Worm (Caenorhabditis elegans): Measurements from ENCODE around the gene asm-2.
A peak's percentile ranks its signal among the peaks of the same experiment; 100 is the strongest.

asm-2 gene

DNA sequence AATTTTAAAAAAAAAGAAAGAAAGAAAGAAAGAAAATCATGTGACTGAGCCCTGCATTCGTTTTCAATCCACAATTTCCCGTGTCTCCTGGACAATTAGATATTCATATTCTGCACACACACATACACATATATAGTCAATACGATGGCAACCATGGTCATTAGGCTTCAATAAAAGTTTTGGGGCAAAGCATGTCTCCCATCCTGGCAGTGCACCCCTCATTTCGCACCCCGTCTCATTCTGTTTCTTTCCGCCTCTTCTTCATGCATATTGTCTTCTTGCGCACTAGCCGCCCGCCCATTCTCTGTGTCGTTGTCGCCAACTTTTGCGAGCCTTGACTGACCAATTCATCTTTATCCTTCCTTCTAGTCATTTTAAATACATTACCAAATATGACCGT lies 43.6 kb upstream of the asm-2 start:
- TF ChIP-seq lim-7 (GFP tag; IDR thresholded peaks at IDR 0.05) (no peak), hmg-1.1 (GFP tag; IDR thresholded peaks at IDR 0.05) (peak; percentile 29; the same call in 1 of the 2 replicates)

DNA sequence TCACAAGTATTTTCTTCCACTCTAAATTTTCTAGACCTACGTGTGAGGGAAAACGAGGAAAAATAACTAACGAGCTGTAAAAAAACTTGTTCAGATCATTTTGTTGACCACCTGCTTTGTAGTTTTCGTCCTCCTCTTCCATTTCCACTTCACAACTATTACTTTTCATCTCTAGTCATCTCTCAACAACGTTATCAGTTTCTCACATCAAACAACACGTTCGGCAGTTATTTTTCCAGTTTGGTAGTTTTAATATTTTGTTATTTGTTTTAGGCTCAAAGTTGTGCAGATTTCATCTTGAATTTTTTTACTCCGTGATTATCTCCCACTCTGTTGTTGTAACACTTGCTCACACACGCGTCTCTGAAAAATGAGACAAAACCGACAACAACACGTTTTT lies 43.0 kb upstream of the asm-2 start:
- TF ChIP-seq daf-16 (GFP tag; optimal IDR thresholded peaks at IDR 0.05) (peak in 1 of 2 experiments; percentile 88), daf-16 (tag; optimal IDR thresholded peaks at IDR 0.05) (peak; percentile 60), vab-7 (GFP tag; IDR thresholded peaks at IDR 0.05) (no peak), cey-2 (tag; optimal IDR thresholded peaks at IDR 0.05; ENCODE audit: borderline replicate concordance, insufficient read depth) (no peak), aha-1 (tag) (peak; percentile 49), dmd-6 (GFP tag; IDR thresholded peaks at IDR 0.05) (peak; percentile 11; the same call in 1 of the 2 replicates), dve-1 (tag; optimal IDR thresholded peaks at IDR 0.05; ENCODE audit: insufficient read depth) (peak; percentile 20), nhr-28 (tag; optimal IDR thresholded peaks at IDR 0.05) (peak; percentile 73)

DNA sequence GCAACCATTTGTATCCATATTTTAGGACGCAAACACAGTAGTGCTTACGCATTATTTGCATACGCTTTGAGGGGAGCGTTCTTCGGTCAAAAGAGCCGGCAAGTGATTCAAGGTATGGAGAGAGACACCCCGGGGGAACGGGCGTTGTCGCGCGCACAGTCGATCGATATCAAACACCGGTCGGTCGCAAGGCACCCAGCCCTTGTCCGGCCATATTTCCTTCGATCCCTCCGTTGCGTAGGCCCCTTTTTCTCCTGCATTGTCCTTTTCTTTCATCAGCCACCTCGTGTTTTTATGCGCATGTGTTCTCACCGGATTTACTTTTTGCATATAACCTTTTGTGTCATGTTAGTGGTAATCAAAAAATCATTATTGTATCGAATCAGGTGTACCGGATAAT lies 41.9 kb upstream of the asm-2 start:
- TF ChIP-seq Y5F2A.4 (GFP tag; optimal IDR thresholded peaks at IDR 0.05) (no peak), daf-19 (GFP tag; conservative IDR thresholded peaks at IDR 0.05) (no peak), ceh-44 (GFP tag; IDR thresholded peaks at IDR 0.05) (no peak), mes-2 (tag; optimal IDR thresholded peaks at IDR 0.05; ENCODE audit: poor library complexity, severe bottlenecking) (no peak), tag-97 (GFP tag; IDR thresholded peaks at IDR 0.05) (no peak)

DNA sequence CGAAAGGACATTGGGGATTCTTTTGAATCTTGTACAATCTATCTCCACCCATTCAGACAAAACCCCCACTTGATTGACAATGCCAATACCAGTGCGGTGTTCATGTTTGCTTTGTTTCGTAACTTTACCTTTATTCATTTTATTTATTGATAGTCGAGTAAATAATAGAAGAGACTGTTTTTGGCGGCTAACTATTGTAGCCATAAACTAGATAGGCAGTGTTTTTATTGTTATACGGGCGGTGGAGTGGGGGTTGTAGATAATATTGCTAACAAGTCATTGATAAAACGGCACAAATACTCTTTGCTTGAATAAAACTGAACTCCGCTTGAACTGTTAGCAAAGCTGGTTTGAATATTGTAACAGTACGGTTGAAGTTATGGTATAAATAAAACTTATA lies 40.9 kb upstream of the asm-2 start:
- TF ChIP-seq hlh-11 (tag; optimal IDR thresholded peaks at IDR 0.05) = peak; percentile 4
- no peak for TF ChIP-seq mxl-2 (GFP tag; conservative IDR thresholded peaks at IDR 0.05)
- no peak for TF ChIP-seq F10B5.3 (tag; optimal IDR thresholded peaks at IDR 0.05)
- TF ChIP-seq snpc-4 (tag; optimal IDR thresholded peaks at IDR 0.05) = no peak
- peak; percentile 61 for TF ChIP-seq dve-1 (tag; optimal IDR thresholded peaks at IDR 0.05; ENCODE audit: insufficient read depth)
- no peak for TF ChIP-seq nhr-6 (tag; optimal IDR thresholded peaks at IDR 0.05)
- no peak for TF ChIP-seq nhr-48 (tag; optimal IDR thresholded peaks at IDR 0.05)
- TF ChIP-seq zip-2 (tag; optimal IDR thresholded peaks at IDR 0.05) = no peak
- TF ChIP-seq daf-16 (GFP tag; optimal IDR thresholded peaks at IDR 0.05) = no peak
- TF ChIP-seq daf-16 (tag; optimal IDR thresholded peaks at IDR 0.05) = peak; percentile 83
- TF ChIP-seq php-3 (GFP tag; IDR thresholded peaks at IDR 0.05) = peak; percentile 71
- no peak for TF ChIP-seq nhr-77 (tag; optimal IDR thresholded peaks at IDR 0.05)
- TF ChIP-seq nhr-28 (tag; optimal IDR thresholded peaks at IDR 0.05) = peak; percentile 51
- no peak for TF ChIP-seq lin-38 (GFP tag; IDR thresholded peaks at IDR 0.05)
- TF ChIP-seq dpl-1 (GFP tag; optimal IDR thresholded peaks at IDR 0.05) = no peak
- no peak for TF ChIP-seq saeg-2 (GFP tag; IDR thresholded peaks at IDR 0.05)
- TF ChIP-seq ctbp-1 (GFP tag; IDR thresholded peaks at IDR 0.05) = no peak
- no peak for TF ChIP-seq R02D3.7 (tag; optimal IDR thresholded peaks at IDR 0.05)
- TF ChIP-seq ceh-82 (tag; optimal IDR thresholded peaks at IDR 0.05) = no peak
- TF ChIP-seq zag-1 (tag; optimal IDR thresholded peaks at IDR 0.05) = no peak
- TF ChIP-seq lin-29 (GFP tag; IDR thresholded peaks at IDR 0.05) = no peak
- no peak for TF ChIP-seq F37D6.2 (tag; optimal IDR thresholded peaks at IDR 0.05)

DNA sequence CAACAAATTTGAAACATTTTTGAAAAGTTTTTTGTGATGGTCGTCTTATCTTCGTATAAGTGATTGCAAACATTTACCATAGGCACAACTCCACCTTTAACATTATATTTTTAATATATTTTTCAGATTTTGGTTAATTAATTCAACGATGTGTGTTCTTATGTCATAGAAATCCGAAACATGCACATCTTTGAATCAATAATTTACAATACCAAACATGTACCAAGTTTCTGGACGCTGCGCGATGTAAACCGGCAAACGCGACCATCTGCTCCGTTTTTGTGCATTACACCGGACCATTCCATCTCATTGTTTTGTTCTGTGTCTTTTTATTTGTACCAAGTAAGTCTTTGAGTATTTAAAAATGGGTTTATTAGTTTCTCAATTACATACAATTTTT lies 33.5 kb upstream of the asm-2 start, which contains the start of gene pgp-4:
Gene pgp-4, plus strand, starts transcription at position 301 of the 400 bp plus-strand sequence.
- TF ChIP-seq nhr-42 (GFP tag; IDR thresholded peaks at IDR 0.05) (no peak), madf-5 (GFP tag; IDR thresholded peaks at IDR 0.05) (no peak), aha-1 (tag) (no peak), Y5F2A.4 (GFP tag; optimal IDR thresholded peaks at IDR 0.05) (no peak), madf-9 (GFP tag; conservative IDR thresholded peaks at IDR 0.05) (no peak), ZK337.2 (GFP tag; IDR thresholded peaks at IDR 0.05) (no peak), dpl-1 (GFP tag; optimal IDR thresholded peaks at IDR 0.05) (no peak), egl-27 (tag; optimal IDR thresholded peaks at IDR 0.05) (no peak), hmg-1.1 (GFP tag; IDR thresholded peaks at IDR 0.05) (no peak), cey-2 (tag; optimal IDR thresholded peaks at IDR 0.05; ENCODE audit: borderline replicate concordance, insufficient read depth) (no peak), zag-1 (tag; optimal IDR thresholded peaks at IDR 0.05) (no peak), attf-4 (tag; optimal IDR thresholded peaks at IDR 0.05) (no peak), nhr-102 (tag; optimal IDR thresholded peaks at IDR 0.05) (no peak), mxl-2 (GFP tag; conservative IDR thresholded peaks at IDR 0.05) (no peak), ceh-32 (tag; optimal IDR thresholded peaks at IDR 0.05; ENCODE audit: poor library complexity) (no peak), nhr-76 (tag; optimal IDR thresholded peaks at IDR 0.05) (no peak), daf-8 (GFP tag; IDR thresholded peaks at IDR 0.05) (no peak)
